Fruit fly (Drosophila melanogaster) whole organism, embryonic: ENCODE data around the gene Pig1.

Source experiments
- ATbp ChIP-seq: fragments of 200-800 bp; sonication (Bioruptor generic); optimal IDR thresholded peaks from 2 replicates; lab custom pipeline; 2017; ENCODE audit warnings: missing biosample characterization, mild to moderate bottlenecking, missing genetic modification characterization, missing genetic modification reagents
- Atf6 ChIP-seq: fragments of 200-800 bp; sonication (Bioruptor generic); IDR thresholded peaks from 2 replicates; pipeline ENCODE4 v1.3.6; 2022; ENCODE audit warnings: missing biosample characterization, missing genetic modification characterization
- CG1024 ChIP-seq: fragments of 200-800 bp; sonication (Bioruptor generic); IDR thresholded peaks from 2 replicates; pipeline ENCODE4 v1.3.6; 2022; ENCODE audit warnings: missing biosample characterization, missing genetic modification characterization
- CG10959 ChIP-seq: fragments of 200-800 bp; sonication (Bioruptor generic); IDR thresholded peaks from 2 replicates; pipeline ENCODE4 v1.3.6; 2022; ENCODE audit warnings: missing biosample characterization, missing genetic modification characterization
- CG11398 ChIP-seq: fragments of 200-800 bp; sonication (Bioruptor generic); optimal IDR thresholded peaks from 2 replicates; lab custom pipeline; 2016; ENCODE audit warnings: missing biosample characterization, missing genetic modification characterization
- CG11456 ChIP-seq: fragments of 200-800 bp; sonication (Bioruptor generic); IDR thresholded peaks from 3 replicates; pipeline ENCODE4 v1.3.6; 2022; ENCODE audit warnings: missing biosample characterization, missing genetic modification characterization
- CG14050 ChIP-seq: fragments of 200-800 bp; sonication (Bioruptor generic); IDR thresholded peaks from 3 replicates; pipeline ENCODE4 v1.3.6; 2022; ENCODE audit warnings: missing biosample characterization, missing genetic modification characterization
- CG14667 ChIP-seq: fragments of 200-800 bp; sonication (Bioruptor generic); IDR thresholded peaks from 2 replicates; pipeline ENCODE4 v1.3.6; 2022; ENCODE audit warnings: missing biosample characterization, missing genetic modification characterization
- CG16813 ChIP-seq: fragments of 200-800 bp; sonication (Bioruptor generic); IDR thresholded peaks from 3 replicates; pipeline ENCODE4 v1.3.6; 2022; ENCODE audit warnings: missing biosample characterization, missing genetic modification characterization; ENCODE audit not compliant: partially characterized antibody
- CG17361 ChIP-seq: fragments of 200-800 bp; sonication (Bioruptor generic); IDR thresholded peaks from 3 replicates; pipeline ENCODE4 v1.3.6; 2022; ENCODE audit warnings: missing biosample characterization, missing genetic modification characterization
- CG18011 ChIP-seq: fragments of 200-800 bp; sonication (Bioruptor generic); optimal IDR thresholded peaks from 2 replicates; lab custom pipeline; 2017; ENCODE audit warnings: missing biosample characterization, missing genetic modification characterization, mild to moderate bottlenecking, moderate library complexity, missing genotype
- CG18599 ChIP-seq: fragments of 200-800 bp; sonication (Bioruptor generic); optimal IDR thresholded peaks from 3 replicates; lab custom pipeline; 2017; ENCODE audit warnings: missing biosample characterization, missing genetic modification characterization, mild to moderate bottlenecking, moderate library complexity, missing genetic modification reagents
- CG31365 ChIP-seq: fragments of 200-800 bp; sonication (Bioruptor generic); optimal IDR thresholded peaks from 2 replicates; lab custom pipeline; 2018; ENCODE audit warnings: missing biosample characterization, mild to moderate bottlenecking, missing genetic modification characterization
- CG31441 ChIP-seq: fragments of 200-800 bp; sonication (Bioruptor generic); IDR thresholded peaks from 2 replicates; pipeline ENCODE4 v1.3.6; 2022; ENCODE audit warnings: missing biosample characterization, missing genetic modification characterization
- CG33557 ChIP-seq: fragments of 200-800 bp; sonication (Bioruptor generic); optimal IDR thresholded peaks from 2 replicates; lab custom pipeline; 2019; ENCODE audit warnings: missing biosample characterization, mild to moderate bottlenecking, missing genetic modification characterization, moderate library complexity
- CG4424 ChIP-seq: fragments of 200-800 bp; sonication (Bioruptor generic); optimal IDR thresholded peaks from 3 replicates; lab custom pipeline; 2016; ENCODE audit warnings: missing biosample characterization, missing genetic modification characterization
- CG8290 ChIP-seq, 3 experiments: fragments of 200-800 bp; sonication (Bioruptor generic); optimal IDR thresholded peaks; 2 replicates each; lab custom pipeline; 2016 to 2019; ENCODE audit warnings: missing biosample characterization in 3 of 3, missing genetic modification characterization in 3 of 3, mild to moderate bottlenecking in 2 of 3, moderate library complexity in 1 of 3
- CG8944 ChIP-seq: fragments of 200-800 bp; sonication (Bioruptor generic); optimal IDR thresholded peaks from 3 replicates; lab custom pipeline; 2016; ENCODE audit warnings: missing biosample characterization, missing genetic modification characterization
- CG9932 ChIP-seq: fragments of 200-800 bp; sonication (Bioruptor generic); IDR thresholded peaks from 2 replicates; pipeline ENCODE4 v1.3.6; 2022; ENCODE audit warnings: missing biosample characterization, missing genetic modification characterization
- Chrac-16 ChIP-seq: fragments of 200-800 bp; sonication (Bioruptor generic); optimal IDR thresholded peaks from 3 replicates; lab custom pipeline; 2016; ENCODE audit warnings: missing biosample characterization, missing genetic modification characterization
- D ChIP-seq, 2 experiments: fragments of 200-800 bp in 1 of 2; fragments of >200 bp in 1 of 2; sonication (Bioruptor generic) in 1 of 2; optimal IDR thresholded peaks; 2 replicates in 1 of 2; 3 replicates in 1 of 2; lab custom pipeline; 2017; ENCODE audit warnings: mild to moderate bottlenecking in 1 of 2, missing biosample characterization in 1 of 2, missing genetic modification characterization in 1 of 2, missing genetic modification reagents in 1 of 2
- D19A ChIP-seq: fragments of 200-800 bp; optimal IDR thresholded peaks from 3 replicates; lab custom pipeline; 2019; ENCODE audit warnings: missing biosample characterization, mild to moderate bottlenecking, missing genetic modification characterization, moderate library complexity
- D19B ChIP-seq: fragments of 200-800 bp; sonication (Bioruptor generic); optimal IDR thresholded peaks from 2 replicates; lab custom pipeline; 2017; ENCODE audit warnings: missing biosample characterization, mild to moderate bottlenecking, missing genetic modification characterization
- Deaf1 ChIP-seq: fragments of 200-800 bp; optimal IDR thresholded peaks from 3 replicates; lab custom pipeline; 2019; ENCODE audit warnings: missing biosample characterization, mild to moderate bottlenecking, missing genetic modification characterization, moderate library complexity
- Dfd ChIP-seq, 2 experiments: fragments of >200 bp; optimal IDR thresholded peaks; 2 replicates each; lab custom pipeline; 2017; ENCODE audit warnings: missing biosample characterization in 2 of 2, missing genetic modification characterization in 2 of 2
- Dip2 ChIP-seq: fragments of 200-800 bp; sonication (Bioruptor generic); IDR thresholded peaks from 2 replicates; pipeline ENCODE4 v1.3.6; 2022; ENCODE audit warnings: missing biosample characterization, missing genetic modification characterization
- Fer1 ChIP-seq: fragments of 200-800 bp; sonication (Bioruptor generic); optimal IDR thresholded peaks from 2 replicates; lab custom pipeline; 2017; ENCODE audit warnings: missing biosample characterization, mild to moderate bottlenecking, missing genetic modification characterization
- H2.0 ChIP-seq: fragments of 200-800 bp; sonication (Bioruptor generic); IDR thresholded peaks from 2 replicates; pipeline ENCODE4 v1.3.6; 2022; ENCODE audit warnings: missing biosample characterization, missing genetic modification characterization
- Hmr ChIP-seq: fragments of 200-800 bp; sonication (Bioruptor generic); optimal IDR thresholded peaks from 3 replicates; lab custom pipeline; 2017; ENCODE audit warnings: mild to moderate bottlenecking, missing biosample characterization, missing genetic modification reagents, missing genetic modification characterization
- Lim3 ChIP-seq: fragments of 200-800 bp; sonication (Bioruptor generic); IDR thresholded peaks from 2 replicates; pipeline ENCODE4 v1.3.6; 2022; ENCODE audit warnings: missing biosample characterization, missing genetic modification characterization
- Mad ChIP-seq: fragments of 200-800 bp; sonication (Bioruptor generic); optimal IDR thresholded peaks from 2 replicates; lab custom pipeline; 2016; ENCODE audit warnings: missing biosample characterization, missing genetic modification characterization
- Rfx ChIP-seq: fragments of 200-800 bp; sonication (Bioruptor generic); IDR thresholded peaks from 2 replicates; pipeline ENCODE4 v1.3.6; 2022; ENCODE audit warnings: missing biosample characterization, missing genetic modification characterization
- Taf1 ChIP-seq: fragments of 200-800 bp; sonication (Bioruptor generic); IDR thresholded peaks from 2 replicates; pipeline ENCODE4 v1.3.6; 2022; ENCODE audit warnings: missing biosample characterization, missing genetic modification characterization
- Vsx1 ChIP-seq: fragments of 200-800 bp; sonication (Bioruptor generic); optimal IDR thresholded peaks from 2 replicates; lab custom pipeline; 2017; ENCODE audit warnings: missing biosample characterization, mild to moderate bottlenecking, missing genetic modification characterization, missing genetic modification reagents
- ash1 ChIP-seq: fragments of 200-800 bp; sonication (Bioruptor generic); optimal IDR thresholded peaks from 2 replicates; lab custom pipeline; 2018; ENCODE audit warnings: missing biosample characterization, mild to moderate bottlenecking, missing genetic modification characterization
- az2 ChIP-seq: fragments of 200-800 bp; sonication (Bioruptor generic); optimal IDR thresholded peaks from 3 replicates; lab custom pipeline; 2016; ENCODE audit warnings: missing biosample characterization, missing genetic modification characterization
- cad ChIP-seq: fragments of >200 bp; optimal IDR thresholded peaks from 2 replicates; lab custom pipeline; 2017; ENCODE audit warnings: missing biosample characterization, missing genetic modification characterization
- chm ChIP-seq: fragments of 200-800 bp; sonication (Bioruptor generic); IDR thresholded peaks from 2 replicates; pipeline ENCODE4 v1.3.6; 2022; ENCODE audit warnings: missing biosample characterization, missing genetic modification characterization
- crc ChIP-seq: fragments of 200-800 bp; sonication (Bioruptor generic); optimal IDR thresholded peaks from 2 replicates; lab custom pipeline; 2016; ENCODE audit warnings: missing biosample characterization, missing genetic modification characterization
- dati ChIP-seq: fragments of 200-800 bp; sonication (Bioruptor generic); IDR thresholded peaks from 2 replicates; pipeline ENCODE4 v1.3.6; 2022; ENCODE audit warnings: missing biosample characterization, missing genetic modification characterization
- dpn ChIP-seq, 2 experiments: fragments of 200-800 bp; sonication (Bioruptor generic); optimal IDR thresholded peaks; 3 replicates each; lab custom pipeline; 2016; ENCODE audit warnings: missing biosample characterization in 2 of 2, missing genetic modification characterization in 2 of 2
- fd96Cb ChIP-seq: fragments of 200-800 bp; sonication (Bioruptor generic); optimal IDR thresholded peaks from 2 replicates; lab custom pipeline; 2018; ENCODE audit warnings: missing biosample characterization, mild to moderate bottlenecking, missing genetic modification characterization, moderate library complexity
- gsb-n ChIP-seq: fragments of 200-800 bp; sonication (Bioruptor generic); optimal IDR thresholded peaks from 3 replicates; lab custom pipeline; 2018; ENCODE audit warnings: missing biosample characterization, mild to moderate bottlenecking, missing genetic modification characterization
- hb ChIP-seq: fragments of 200-800 bp; sonication (Bioruptor generic); IDR thresholded peaks from 3 replicates; pipeline ENCODE4 v1.3.6; 2022; ENCODE audit warnings: missing biosample characterization, missing genetic modification characterization; ENCODE audit not compliant: partially characterized antibody
- ro ChIP-seq: fragments of 200-800 bp; sonication (Bioruptor generic); IDR thresholded peaks from 2 replicates; pipeline ENCODE4 v1.3.6; 2022; ENCODE audit warnings: missing biosample characterization, missing genetic modification characterization
- salm ChIP-seq: fragments of 200-800 bp; sonication (Bioruptor generic); optimal IDR thresholded peaks from 2 replicates; lab custom pipeline; 2018; ENCODE audit warnings: missing biosample characterization, mild to moderate bottlenecking, missing genetic modification characterization
- seq ChIP-seq: fragments of 200-800 bp; sonication (Bioruptor generic); IDR thresholded peaks from 2 replicates; pipeline ENCODE4 v1.3.6; 2022; ENCODE audit warnings: missing biosample characterization, missing genetic modification characterization
- tll ChIP-seq, 2 experiments: fragments of 200-800 bp in 1 of 2; fragments of >200 bp in 1 of 2; sonication (Bioruptor generic) in 1 of 2; optimal IDR thresholded peaks; 2 replicates each; lab custom pipeline; 2017 to 2019; ENCODE audit warnings: missing biosample characterization in 2 of 2, missing genetic modification characterization in 2 of 2, mild to moderate bottlenecking in 1 of 2, moderate library complexity in 1 of 2
- unc-4 ChIP-seq: fragments of 200-800 bp; sonication (Bioruptor generic); IDR thresholded peaks from 2 replicates; pipeline ENCODE4 v1.3.6; 2022; ENCODE audit warnings: missing biosample characterization, missing genetic modification characterization; ENCODE audit not compliant: partially characterized antibody
- unpg ChIP-seq: fragments of 200-800 bp; sonication (Bioruptor generic); optimal IDR thresholded peaks from 3 replicates; lab custom pipeline; 2018; ENCODE audit warnings: missing biosample characterization, mild to moderate bottlenecking, missing genetic modification characterization, moderate library complexity
- yki ChIP-seq: fragments of >200 bp; optimal IDR thresholded peaks from 3 replicates; lab custom pipeline; 2018
- zf30C ChIP-seq: fragments of 200-800 bp; sonication (Bioruptor generic); optimal IDR thresholded peaks from 3 replicates; lab custom pipeline; 2018; ENCODE audit warnings: missing biosample characterization, mild to moderate bottlenecking, missing genetic modification characterization

Pig1 gene

DNA sequence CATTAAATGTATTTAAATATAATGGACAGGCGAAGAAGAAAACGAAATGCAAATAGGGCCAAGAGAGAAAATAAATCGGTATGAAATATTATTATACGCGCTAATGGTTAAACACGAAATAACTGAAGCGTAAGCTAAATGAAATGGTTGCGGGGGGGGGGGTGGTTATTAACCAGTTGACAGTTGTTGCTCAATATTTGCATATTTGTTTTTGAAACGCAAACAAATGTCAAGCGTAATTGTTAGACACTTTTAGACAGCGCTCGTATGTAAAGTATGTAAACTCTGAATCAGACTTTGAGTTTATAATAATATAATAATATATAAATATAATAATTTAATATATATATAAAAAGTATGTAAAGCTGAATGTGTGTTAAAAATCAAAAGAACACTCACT lies 32.9 kb upstream of the Pig1 start (continued):
- TF ChIP-seq zf30C (GFP tag; lab: Kevin White, UChicago) (no peak), fd96Cb (tag; lab: Kevin White, UChicago) (no peak), CG11456 (no peak), D (optimal IDR thresholded peaks at IDR 0.05; lab: Kevin White, UChicago) (no peak), D (GFP tag; optimal IDR thresholded peaks at IDR 0.05; lab: Kevin White, UChicago) (no peak), H2.0 (GFP tag; lab: Robert Waterston, UW) (no peak), unc-4 (GFP tag; lab: Robert Waterston, UW) (no peak), CG10959 (GFP tag; lab: Robert Waterston, UW) (no peak), CG8290 (GFP tag; optimal IDR thresholded peaks at IDR 0.05; lab: Kevin White, UChicago) (no peak), CG8290 (tag; optimal IDR thresholded peaks at IDR 0.05; lab: Kevin White, UChicago) (peak in 1 of 2 experiments; percentile 67), Atf6 (GFP tag; lab: Robert Waterston, UW) (no peak), tll (GFP tag; optimal IDR thresholded peaks at IDR 0.05; lab: Kevin White, UChicago) (no peak), Taf1 (GFP tag; lab: Robert Waterston, UW) (no peak), CG9932 (no peak), Dfd (GFP tag; optimal IDR thresholded peaks at IDR 0.05; lab: Kevin White, UChicago) (no peak), CG31365 (tag; lab: Kevin White, UChicago) (no peak), Vsx1 (no peak), CG11398 (GFP tag; lab: Kevin White, UChicago) (no peak), ro (GFP tag; lab: Robert Waterston, UW) (no peak), ash1 (GFP tag; lab: Kevin White, UChicago) (no peak), Hmr (GFP tag; lab: Kevin White, UChicago) (peak; percentile 70), Chrac-16 (GFP tag; lab: Kevin White, UChicago) (no peak), dati (GFP tag; lab: Robert Waterston, UW) (no peak), CG18599 (peak; percentile 68), CG1024 (no peak), hb (GFP tag; lab: Robert Waterston, UW) (no peak), CG16813 (GFP tag; lab: Robert Waterston, UW) (no peak), CG33557 (GFP tag; lab: Kevin White, UChicago) (no peak), Dip2 (no peak), CG8944 (GFP tag; lab: Kevin White, UChicago) (no peak), CG14667 (GFP tag; lab: Robert Waterston, UW) (no peak), crc (GFP tag; lab: Kevin White, UChicago) (no peak), Deaf1 (tag; lab: Kevin White, UChicago) (no peak), seq (GFP tag; lab: Robert Waterston, UW) (no peak), salm (tag; lab: Kevin White, UChicago) (no peak), CG18011 (GFP tag; lab: Kevin White, UChicago) (no peak), CG14050 (GFP tag; lab: Robert Waterston, UW) (no peak), D19B (GFP tag; lab: Kevin White, UChicago) (peak; percentile 2), az2 (GFP tag; lab: Kevin White, UChicago) (no peak), D19A (no peak), Fer1 (no peak), chm (no peak), dpn (GFP tag; optimal IDR thresholded peaks at IDR 0.05; lab: Kevin White, UChicago) (no peak), Rfx (peak; percentile 27; the same call in 1 of the 2 replicates), Mad (GFP tag; lab: Kevin White, UChicago) (no peak), unpg (GFP tag; lab: Kevin White, UChicago) (no peak), yki (no peak), cad (no peak), Lim3 (GFP tag; lab: Robert Waterston, UW) (no peak), gsb-n (tag; lab: Kevin White, UChicago) (no peak), CG31441 (no peak), CG4424 (GFP tag; lab: Kevin White, UChicago) (no peak), ATbp (GFP tag; lab: Kevin White, UChicago) (no peak), CG17361 (GFP tag; lab: Robert Waterston, UW) (no peak)
